Worm (Caenorhabditis elegans) whole organism, L2 larva: ENCODE data around the gene col-141.

Experiments
- F13H6.1 ChIP-seq: sonication (generic microtip); optimal IDR thresholded peaks from 2 replicates; lab custom pipeline; 2016; ENCODE audit warnings: missing genetic modification characterization, missing compliant biosample characterization
- R02D3.7 ChIP-seq: fragments of 150-350 bp; optimal IDR thresholded peaks from 2 replicates; lab custom pipeline; 2014; ENCODE audit warnings: missing biosample characterization, missing genetic modification characterization
- Y55F3AM.14 ChIP-seq: fragments of 200-800 bp; sonication (Bioruptor generic); optimal IDR thresholded peaks from 2 replicates; lab custom pipeline; 2018; ENCODE audit warnings: mild to moderate bottlenecking, missing genetic modification characterization, missing compliant biosample characterization
- ZK546.5 ChIP-seq: sonication (generic microtip); optimal IDR thresholded peaks from 2 replicates; lab custom pipeline; 2017; ENCODE audit warnings: missing biosample characterization, missing genetic modification characterization
- alr-1 ChIP-seq: fragments of 150-350 bp; optimal IDR thresholded peaks from 2 replicates; lab custom pipeline; 2014; ENCODE audit warnings: missing biosample characterization, missing genetic modification characterization
- ama-1 ChIP-seq: fragments of 150-350 bp; optimal IDR thresholded peaks from 2 replicates; lab custom pipeline; 2018; ENCODE audit warnings: inconsistent platforms
- blmp-1 ChIP-seq: sonication (generic microtip); optimal IDR thresholded peaks from 2 replicates; lab custom pipeline; 2017; ENCODE audit warnings: missing genetic modification characterization, mild to moderate bottlenecking, missing compliant biosample characterization, antibody characterized with exemption, moderate library complexity; ENCODE audit not compliant: insufficient read depth
- ceh-82 ChIP-seq: fragments of 150-350 bp; optimal IDR thresholded peaks from 2 replicates; lab custom pipeline; 2014; ENCODE audit warnings: missing biosample characterization, missing genetic modification characterization
- crh-2 ChIP-seq: sonication (generic microtip); optimal IDR thresholded peaks from 2 replicates; lab custom pipeline; 2017; ENCODE audit warnings: missing biosample characterization, missing genetic modification characterization
- dmd-4 ChIP-seq: sonication (generic microtip); optimal IDR thresholded peaks from 2 replicates; lab custom pipeline; 2017; ENCODE audit warnings: missing biosample characterization, missing genetic modification characterization
- egl-27 ChIP-seq: sonication (generic microtip); optimal IDR thresholded peaks from 3 replicates; lab custom pipeline; 2017; ENCODE audit warnings: missing biosample characterization, missing genetic modification reagents, missing genetic modification characterization
- elt-1 ChIP-seq: fragments of 150-350 bp; optimal IDR thresholded peaks from 2 replicates; lab custom pipeline; 2014; ENCODE audit warnings: missing biosample characterization, missing genetic modification characterization
- fos-1 ChIP-seq: fragments of 150-350 bp; optimal IDR thresholded peaks from 2 replicates; lab custom pipeline; 2014; ENCODE audit warnings: missing biosample characterization, missing genetic modification characterization
- lin-11 ChIP-seq: fragments of 150-350 bp; sonication (generic microtip); optimal IDR thresholded peaks from 2 replicates; lab custom pipeline; 2014; ENCODE audit warnings: missing biosample characterization, missing genetic modification characterization, inconsistent platforms, mixed read lengths
- lin-13 ChIP-seq: fragments of 150-350 bp; optimal IDR thresholded peaks from 2 replicates; lab custom pipeline; 2014; ENCODE audit warnings: missing biosample characterization, missing genetic modification reagents, missing genetic modification characterization
- lin-39 ChIP-seq: fragments of 150-350 bp; optimal IDR thresholded peaks from 2 replicates; lab custom pipeline; 2014; ENCODE audit warnings: missing biosample characterization, missing genetic modification reagents, missing genetic modification characterization
- lsy-2 ChIP-seq, 2 experiments: fragments of 150-350 bp in 1 of 2; sonication (generic microtip) in 1 of 2; optimal IDR thresholded peaks; 2 replicates each; lab custom pipeline; 2014 to 2017; ENCODE audit warnings: missing biosample characterization in 2 of 2, missing genetic modification characterization in 2 of 2
- mab-5 ChIP-seq: fragments of 150-350 bp; optimal IDR thresholded peaks from 2 replicates; lab custom pipeline; 2014; ENCODE audit warnings: missing biosample characterization, missing genetic modification characterization
- mbf-1 ChIP-seq: sonication (generic microtip); optimal IDR thresholded peaks from 2 replicates; lab custom pipeline; 2017; ENCODE audit warnings: missing biosample characterization, missing genetic modification characterization
- mdl-1 ChIP-seq, 2 experiments: fragments of 150-350 bp in 1 of 2; sonication (generic microtip) in 1 of 2; optimal IDR thresholded peaks; 2 replicates each; lab custom pipeline; 2017; ENCODE audit warnings: missing biosample characterization in 2 of 2, missing genetic modification characterization in 2 of 2
- nhr-10 ChIP-seq: sonication (generic microtip); optimal IDR thresholded peaks from 2 replicates; lab custom pipeline; 2017; ENCODE audit warnings: missing biosample characterization, missing genetic modification characterization
- nhr-11 ChIP-seq: fragments of 150-350 bp; optimal IDR thresholded peaks from 2 replicates; lab custom pipeline; 2014; ENCODE audit warnings: missing biosample characterization, missing genetic modification characterization
- nhr-12 ChIP-seq: fragments of 150-350 bp; optimal IDR thresholded peaks from 2 replicates; lab custom pipeline; 2014; ENCODE audit warnings: missing biosample characterization, missing genetic modification characterization
- nhr-129 ChIP-seq: fragments of 150-350 bp; optimal IDR thresholded peaks from 2 replicates; lab custom pipeline; 2014; ENCODE audit warnings: missing biosample characterization, missing genetic modification characterization
- nhr-21 ChIP-seq: fragments of 150-350 bp; optimal IDR thresholded peaks from 2 replicates; lab custom pipeline; 2014; ENCODE audit warnings: missing biosample characterization, missing genetic modification characterization
- nhr-23 ChIP-seq: fragments of 150-350 bp; optimal IDR thresholded peaks from 2 replicates; lab custom pipeline; 2014; ENCODE audit warnings: missing biosample characterization, missing genetic modification reagents, missing genetic modification characterization
- nhr-237 ChIP-seq: fragments of 150-350 bp; optimal IDR thresholded peaks from 2 replicates; lab custom pipeline; 2014; ENCODE audit warnings: missing biosample characterization, missing genetic modification characterization
- nhr-25 ChIP-seq: fragments of 150-350 bp; sonication (generic microtip); optimal IDR thresholded peaks from 3 replicates; lab custom pipeline; 2014; ENCODE audit warnings: missing biosample characterization, missing genetic modification characterization
- nhr-6 ChIP-seq: fragments of 150-350 bp; optimal IDR thresholded peaks from 2 replicates; lab custom pipeline; 2014; ENCODE audit warnings: missing biosample characterization, missing genetic modification characterization
- sma-3 ChIP-seq: sonication (generic microtip); optimal IDR thresholded peaks from 2 replicates; lab custom pipeline; 2016; ENCODE audit warnings: missing genetic modification reagents, missing genetic modification characterization, missing compliant biosample characterization
- sma-9 ChIP-seq, 2 experiments: fragments of 150-350 bp in 1 of 2; sonication (generic microtip) in 1 of 2; optimal IDR thresholded peaks; 2 replicates each; lab custom pipeline; 2014 to 2016; ENCODE audit warnings: missing genetic modification characterization in 2 of 2, mild to moderate bottlenecking in 1 of 2, missing biosample characterization in 1 of 2, missing compliant biosample characterization in 1 of 2, missing genetic modification reagents in 1 of 2, moderate library complexity in 1 of 2
- snpc-4 ChIP-seq: fragments of 150-350 bp; optimal IDR thresholded peaks from 2 replicates; lab custom pipeline; 2014; ENCODE audit warnings: missing biosample characterization, missing genetic modification characterization
- unc-55 ChIP-seq: fragments of 150-350 bp; sonication (generic microtip); optimal IDR thresholded peaks from 3 replicates; lab custom pipeline; 2014; ENCODE audit warnings: missing biosample characterization, missing genetic modification reagents, missing genetic modification characterization
- unc-62 ChIP-seq: fragments of 150-350 bp; optimal IDR thresholded peaks from 2 replicates; lab custom pipeline; 2014; ENCODE audit warnings: missing biosample characterization, missing genetic modification reagents, missing genetic modification characterization
- zag-1 ChIP-seq: fragments of 150-350 bp; optimal IDR thresholded peaks from 2 replicates; lab custom pipeline; 2014; ENCODE audit warnings: missing biosample characterization, missing genetic modification characterization
- ztf-1 ChIP-seq: fragments of 200-800 bp; sonication (Bioruptor generic); conservative IDR thresholded peaks from 2 replicates; pipeline ENCODE4 v1.3.6; 2022; ENCODE audit warnings: missing genetic modification characterization, missing compliant biosample characterization
- ztf-11 ChIP-seq: sonication (generic microtip); optimal IDR thresholded peaks from 2 replicates; lab custom pipeline; 2017; ENCODE audit warnings: missing biosample characterization, missing genetic modification characterization

Gene col-141

ce11 chrV:6829404-6829803, at the start of gene col-141:
Gene col-141, plus strand, starts transcription at chrV:6829704.
- TF ChIP-seq nhr-23 (no peak), ceh-82 (tag; lab: Kevin White, UChicago) (no peak), mdl-1 (tag; optimal IDR thresholded peaks at IDR 0.05; lab: Kevin White, UChicago) (no peak), nhr-11 (tag; lab: Kevin White, UChicago) (no peak), nhr-6 (tag; lab: Kevin White, UChicago) (no peak), snpc-4 (tag; lab: Kevin White, UChicago) (no peak), dmd-4 (no peak), egl-27 (tag; lab: Kevin White, UChicago) (no peak), lin-11 (tag; lab: Kevin White, UChicago) (no peak), lin-13 (GFP tag; lab: Kevin White, UChicago) (no peak), sma-3 (GFP tag; lab: Kevin White, UChicago) (no peak), R02D3.7 (no peak), ztf-1 (GFP tag; lab: Robert Waterston, UW) (no peak)

DNA sequence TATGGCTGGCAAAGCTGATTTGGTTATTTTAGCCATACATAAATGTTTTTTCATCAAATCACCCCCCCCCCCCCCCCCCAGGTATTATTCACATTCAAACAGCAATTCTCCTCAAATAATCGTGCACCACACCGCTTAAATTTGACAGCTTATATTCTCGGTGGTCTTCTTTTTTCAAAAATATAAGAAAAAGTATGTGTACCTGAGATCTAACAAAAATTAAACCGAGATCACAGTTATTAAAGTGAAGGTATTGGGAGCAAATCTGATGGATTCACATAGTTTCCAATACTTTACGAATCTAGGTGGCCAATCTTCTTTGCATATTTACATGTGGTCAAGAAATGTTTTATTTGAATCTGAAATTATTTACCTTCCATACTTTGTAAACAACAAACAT, 49.3 kb upstream of the col-141 start, which contains the start of gene ZC404.15:
Gene ZC404.15, plus strand, starts transcription at position 301 of the 400 bp plus-strand sequence.
- TF ChIP-seq unc-62 (GFP tag; lab: Kevin White, UChicago) (no peak), egl-27 (tag; lab: Kevin White, UChicago) (no peak), Y55F3AM.14 (GFP tag; lab: Kevin White, UChicago) (no peak), nhr-21 (tag; lab: Kevin White, UChicago) (no peak), lin-11 (tag; lab: Kevin White, UChicago) (no peak), sma-3 (GFP tag; lab: Kevin White, UChicago) (no peak), nhr-6 (tag; lab: Kevin White, UChicago) (no peak)

- no peak for TF ChIP-seq lin-13 (GFP tag; lab: Kevin White, UChicago)
- no peak for TF ChIP-seq mbf-1 (tag; lab: Kevin White, UChicago)
- TF ChIP-seq unc-62 (GFP tag; lab: Kevin White, UChicago): no peak
- TF ChIP-seq mab-5 (tag; lab: Kevin White, UChicago): no peak
- no peak for TF ChIP-seq fos-1 (tag; lab: Kevin White, UChicago)
- TF ChIP-seq lin-39: no peak
- no peak for TF ChIP-seq lsy-2 (tag; optimal IDR thresholded peaks at IDR 0.05; lab: Kevin White, UChicago)
- no peak for TF ChIP-seq nhr-12 (tag; lab: Kevin White, UChicago)
- TF ChIP-seq dmd-4: no peak
- no peak for TF ChIP-seq nhr-129 (tag; lab: Kevin White, UChicago)
- TF ChIP-seq elt-1 (tag; lab: Kevin White, UChicago): no peak
- no peak for TF ChIP-seq sma-9 (GFP tag; optimal IDR thresholded peaks at IDR 0.05; lab: Kevin White, UChicago)
- TF ChIP-seq sma-9 (tag; optimal IDR thresholded peaks at IDR 0.05; lab: Kevin White, UChicago): no peak
Observed at ce11 chrV:6780676-6781075, 48.8 kb upstream of the col-141 start.

DNA sequence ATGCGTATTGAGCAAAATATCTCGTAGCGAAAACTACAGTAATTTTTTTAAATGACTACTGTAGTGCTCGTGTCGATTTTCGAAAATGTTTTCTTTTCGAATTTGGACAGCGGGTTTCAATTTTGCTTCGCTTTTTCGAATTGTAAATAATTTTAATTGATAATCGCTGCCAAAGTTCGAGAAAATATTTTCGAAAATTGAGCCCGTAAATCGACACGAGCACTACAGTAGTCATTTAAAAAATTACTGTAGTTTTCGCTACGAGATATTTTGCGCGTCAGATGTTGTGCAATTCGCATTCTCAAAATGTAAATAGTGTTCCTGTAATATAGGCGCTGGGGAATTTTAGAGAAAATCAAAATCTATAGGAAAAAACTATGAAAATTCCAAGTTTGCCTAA, 47.2 kb upstream of the col-141 start:
- TF ChIP-seq nhr-25 (tag; lab: Kevin White, UChicago) (no peak), snpc-4 (tag; lab: Kevin White, UChicago) (no peak), blmp-1 (tag; lab: Kevin White, UChicago) (no peak), nhr-11 (tag; lab: Kevin White, UChicago) (no peak), zag-1 (no peak), unc-55 (GFP tag; lab: Kevin White, UChicago) (no peak), lin-13 (GFP tag; lab: Kevin White, UChicago) (no peak), nhr-12 (tag; lab: Kevin White, UChicago) (no peak), ztf-11 (no peak), dmd-4 (no peak), crh-2 (tag; lab: Kevin White, UChicago) (no peak), F13H6.1 (no peak), mab-5 (tag; lab: Kevin White, UChicago) (no peak), ama-1 (lab: Kevin White, UChicago) (no peak), nhr-6 (tag; lab: Kevin White, UChicago) (no peak), ZK546.5 (tag; lab: Kevin White, UChicago) (no peak), nhr-237 (no peak), alr-1 (tag; lab: Kevin White, UChicago) (no peak), lsy-2 (tag; optimal IDR thresholded peaks at IDR 0.05; lab: Kevin White, UChicago) (no peak), nhr-10 (tag; lab: Kevin White, UChicago) (no peak)
